Worm (Caenorhabditis elegans) whole organism, midembryonic: ENCODE measurements around the gene fan-1.

Experiments used
- T22C8.4 ChIP-seq: fragments of 200-800 bp; sonication (Bioruptor generic); IDR thresholded peaks from 2 replicates; pipeline ENCODE4 v1.3.6; 2022; ENCODE audit warnings: missing genetic modification characterization, missing compliant biosample characterization
- cog-1 ChIP-seq: sonication (generic microtip); optimal IDR thresholded peaks from 2 replicates; lab custom pipeline; 2016; ENCODE audit warnings: missing genetic modification characterization, missing compliant biosample characterization
- flt-1 ChIP-seq: fragments of 200-800 bp; sonication (Bioruptor generic); IDR thresholded peaks from 2 replicates; pipeline ENCODE4 v1.3.6; 2022; ENCODE audit warnings: missing genetic modification characterization, missing compliant biosample characterization
- klf-2 ChIP-seq: fragments of 200-800 bp; sonication (Bioruptor generic); conservative IDR thresholded peaks from 2 replicates; pipeline ENCODE4 v1.3.6; 2022; ENCODE audit warnings: missing genetic modification reagents, missing genetic modification characterization, missing compliant biosample characterization
- med-1 ChIP-seq: sonication (generic microtip); optimal IDR thresholded peaks from 2 replicates; lab custom pipeline; 2017; ENCODE audit warnings: missing genetic modification characterization, mild to moderate bottlenecking, missing compliant biosample characterization, antibody characterized with exemption, missing genetic modification reagents; ENCODE audit not compliant: insufficient read depth
- ref-1 ChIP-seq: fragments of 200-800 bp; sonication (Bioruptor generic); conservative IDR thresholded peaks from 2 replicates; pipeline ENCODE4 v1.3.6; 2022; ENCODE audit warnings: missing genetic modification reagents, missing genetic modification characterization, missing compliant biosample characterization
- tab-1 ChIP-seq: fragments of 200-800 bp; sonication (Bioruptor generic); IDR thresholded peaks from 2 replicates; pipeline ENCODE4 v1.3.6; 2022; ENCODE audit warnings: missing genetic modification characterization, missing compliant biosample characterization
- ztf-23 ChIP-seq: fragments of 200-800 bp; sonication (Bioruptor generic); IDR thresholded peaks from 2 replicates; pipeline ENCODE4 v1.3.6; 2022; ENCODE audit warnings: missing genetic modification reagents, missing genetic modification characterization, missing compliant biosample characterization
- ztf-29 ChIP-seq: fragments of 200-800 bp; sonication (Bioruptor generic); IDR thresholded peaks from 2 replicates; pipeline ENCODE4 v1.3.6; 2022; ENCODE audit warnings: missing genetic modification reagents, missing genetic modification characterization, missing compliant biosample characterization

DNA sequence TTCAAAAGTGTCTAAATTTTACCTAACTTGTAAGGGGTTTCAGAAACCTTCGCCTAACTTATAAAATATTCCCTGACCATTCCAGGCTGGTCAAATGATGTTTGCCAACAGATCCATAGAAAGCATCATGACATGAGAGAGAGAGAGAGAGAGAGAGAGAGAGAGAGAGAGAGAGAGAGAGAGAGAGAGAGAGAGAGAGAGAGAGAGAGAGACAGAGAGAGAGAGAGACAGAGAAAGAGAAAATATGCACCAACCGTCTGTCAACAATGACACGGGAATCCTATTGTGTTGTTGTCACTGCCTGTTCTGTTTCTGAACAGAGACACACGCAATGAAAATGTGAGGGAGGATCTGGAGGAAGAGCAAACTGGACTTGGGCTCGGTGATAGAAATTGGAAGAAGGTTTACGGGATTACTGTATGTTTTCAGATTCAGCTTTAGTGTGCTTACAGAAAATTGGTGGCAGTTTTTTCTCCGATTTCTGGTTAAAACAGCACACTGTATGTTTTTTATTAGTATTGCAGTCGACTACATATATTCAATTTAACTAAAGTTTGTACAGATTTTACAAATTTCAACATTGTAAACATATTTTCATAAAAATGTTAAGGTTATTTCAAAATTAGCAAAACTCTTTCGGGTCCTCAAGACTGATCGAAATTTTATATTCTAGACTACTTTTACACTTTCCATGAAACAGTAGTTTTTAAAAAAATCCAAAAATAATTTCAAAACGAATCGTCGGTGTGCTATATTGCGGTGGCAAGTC is 27.7 kb downstream of the fan-1 start:
- no peak for TF ChIP-seq med-1 (GFP tag; lab: Kevin White, UChicago)
- no peak for TF ChIP-seq flt-1 (GFP tag; lab: Robert Waterston, UW)
- TF ChIP-seq cog-1 (tag; lab: Kevin White, UChicago), result no peak
- no peak for TF ChIP-seq klf-2 (GFP tag; lab: Robert Waterston, UW)
- TF ChIP-seq ref-1, result no peak
- TF ChIP-seq ztf-29, result no peak
- TF ChIP-seq T22C8.4 (GFP tag; lab: Robert Waterston, UW), result no peak
- TF ChIP-seq tab-1 (GFP tag; lab: Robert Waterston, UW), result no peak
- no peak for TF ChIP-seq ztf-23 (GFP tag; lab: Robert Waterston, UW)
